Fruit fly (Drosophila melanogaster) whole organism, embryonic: ENCODE measurements around the gene GstZ1.
A peak's percentile ranks its signal among the peaks of the same experiment; 100 is the strongest.

Experiments
- Adf1 ChIP-seq: fragments of 200-800 bp; sonication (Bioruptor generic); IDR thresholded peaks from 2 replicates; pipeline ENCODE4 v1.3.6; 2022; ENCODE audit warnings: missing biosample characterization, missing genetic modification characterization
- BtbVII ChIP-seq: fragments of 200-800 bp; sonication (Bioruptor generic); optimal IDR thresholded peaks from 3 replicates; lab custom pipeline; 2017; ENCODE audit warnings: missing biosample characterization, mild to moderate bottlenecking, missing genetic modification characterization
- CG10959 ChIP-seq: fragments of 200-800 bp; sonication (Bioruptor generic); IDR thresholded peaks from 2 replicates; pipeline ENCODE4 v1.3.6; 2022; ENCODE audit warnings: missing biosample characterization, missing genetic modification characterization
- CG10979 ChIP-seq: fragments of 200-800 bp; sonication (Bioruptor generic); optimal IDR thresholded peaks from 2 replicates; lab custom pipeline; 2018; ENCODE audit warnings: missing biosample characterization, mild to moderate bottlenecking, missing genetic modification characterization, moderate library complexity
- CG11398 ChIP-seq: fragments of 200-800 bp; sonication (Bioruptor generic); optimal IDR thresholded peaks from 2 replicates; lab custom pipeline; 2016; ENCODE audit warnings: missing biosample characterization, missing genetic modification characterization
- CG11504 ChIP-seq: fragments of 200-800 bp; sonication (Bioruptor generic); optimal IDR thresholded peaks from 3 replicates; lab custom pipeline; 2019; ENCODE audit warnings: missing biosample characterization, mild to moderate bottlenecking, missing genetic modification characterization, moderate library complexity
- CG11560 ChIP-seq: fragments of 200-800 bp; sonication (Bioruptor generic); IDR thresholded peaks from 3 replicates; pipeline ENCODE4 v1.3.6; 2022; ENCODE audit warnings: missing biosample characterization, missing genetic modification characterization
- CG14667 ChIP-seq: fragments of 200-800 bp; sonication (Bioruptor generic); IDR thresholded peaks from 2 replicates; pipeline ENCODE4 v1.3.6; 2022; ENCODE audit warnings: missing biosample characterization, missing genetic modification characterization
- CG15269 ChIP-seq: fragments of 200-800 bp; sonication (Bioruptor generic); optimal IDR thresholded peaks from 2 replicates; lab custom pipeline; 2018; ENCODE audit warnings: missing biosample characterization, mild to moderate bottlenecking, missing genetic modification characterization, moderate library complexity
- CG16779 ChIP-seq: fragments of 200-800 bp; sonication (Bioruptor generic); IDR thresholded peaks from 2 replicates; pipeline ENCODE4 v1.3.6; 2022; ENCODE audit warnings: missing biosample characterization, missing genetic modification characterization
- CG17361 ChIP-seq: fragments of 200-800 bp; sonication (Bioruptor generic); IDR thresholded peaks from 3 replicates; pipeline ENCODE4 v1.3.6; 2022; ENCODE audit warnings: missing biosample characterization, missing genetic modification characterization
- CG17912 ChIP-seq: fragments of 200-800 bp; sonication (Bioruptor generic); optimal IDR thresholded peaks from 2 replicates; lab custom pipeline; 2018; ENCODE audit warnings: missing biosample characterization, mild to moderate bottlenecking, missing genetic modification characterization
- CG18619 ChIP-seq: fragments of 200-800 bp; sonication (Bioruptor generic); optimal IDR thresholded peaks from 3 replicates; lab custom pipeline; 2017; ENCODE audit warnings: missing biosample characterization, mild to moderate bottlenecking, missing genetic modification characterization
- CG18764 ChIP-seq: fragments of 200-800 bp; sonication (Bioruptor generic); optimal IDR thresholded peaks from 3 replicates; lab custom pipeline; 2016; ENCODE audit warnings: missing biosample characterization, missing genetic modification characterization
- CG4360 ChIP-seq: fragments of 200-800 bp; sonication (Bioruptor generic); IDR thresholded peaks from 2 replicates; pipeline ENCODE4 v1.3.6; 2022; ENCODE audit warnings: missing biosample characterization, missing genetic modification characterization
- CG6791 ChIP-seq: fragments of 200-800 bp; sonication (Bioruptor generic); IDR thresholded peaks from 3 replicates; pipeline ENCODE4 v1.3.6; 2022; ENCODE audit warnings: missing biosample characterization, missing genetic modification characterization; ENCODE audit not compliant: partially characterized antibody
- CG7963 ChIP-seq: fragments of 200-800 bp; sonication (Bioruptor generic); IDR thresholded peaks from 3 replicates; pipeline ENCODE4 v1.3.6; 2022; ENCODE audit warnings: missing biosample characterization, missing genetic modification characterization; ENCODE audit not compliant: partially characterized antibody
- Dbx ChIP-seq: fragments of 200-800 bp; sonication (Bioruptor generic); IDR thresholded peaks from 3 replicates; pipeline ENCODE4 v1.3.6; 2022; ENCODE audit warnings: missing biosample characterization, missing genetic modification characterization
- Dp ChIP-seq: fragments of 200-800 bp; sonication (Bioruptor generic); optimal IDR thresholded peaks from 2 replicates; lab custom pipeline; 2018; ENCODE audit warnings: missing biosample characterization, mild to moderate bottlenecking, missing genetic modification characterization, moderate library complexity
- E2f1 ChIP-seq: fragments of 200-800 bp; sonication (Bioruptor generic); IDR thresholded peaks from 2 replicates; pipeline ENCODE4 v1.3.6; 2022; ENCODE audit warnings: missing biosample characterization, missing genetic modification characterization
- E2f2 ChIP-seq: fragments of 200-800 bp; sonication (Bioruptor generic); IDR thresholded peaks from 2 replicates; pipeline ENCODE4 v1.3.6; 2022; ENCODE audit warnings: missing biosample characterization, missing genetic modification characterization
- GATAe ChIP-seq: fragments of 200-800 bp; sonication (Bioruptor generic); conservative IDR thresholded peaks from 2 replicates; pipeline ENCODE4 v1.3.6; 2022; ENCODE audit warnings: missing biosample characterization, missing genetic modification characterization
- HmgZ ChIP-seq: fragments of 200-800 bp; sonication (Bioruptor generic); optimal IDR thresholded peaks from 2 replicates; lab custom pipeline; 2018; ENCODE audit warnings: missing biosample characterization, mild to moderate bottlenecking, missing genetic modification characterization
- Hmr ChIP-seq: fragments of 200-800 bp; sonication (Bioruptor generic); optimal IDR thresholded peaks from 3 replicates; lab custom pipeline; 2017; ENCODE audit warnings: mild to moderate bottlenecking, missing biosample characterization, missing genetic modification reagents, missing genetic modification characterization
- Med ChIP-seq: fragments of 200-800 bp; sonication (Bioruptor generic); peaks from one replicate; lab custom pipeline; 2016; ENCODE audit warnings: missing biosample characterization, missing genetic modification characterization, mild to moderate bottlenecking, inconsistent platforms, moderate library complexity
- NC2α ChIP-seq: fragments of 200-800 bp; sonication (Bioruptor generic); optimal IDR thresholded peaks from 2 replicates; lab custom pipeline; 2016; ENCODE audit warnings: missing biosample characterization, missing genetic modification characterization
- Poxn ChIP-seq: fragments of 200-800 bp; sonication (Bioruptor generic); IDR thresholded peaks from 2 replicates; pipeline ENCODE4 v1.3.6; 2022; ENCODE audit warnings: missing biosample characterization, missing genetic modification characterization
- Trl ChIP-seq, 3 experiments: fragments of >200 bp in 2 of 3; fragments of 200-800 bp in 1 of 3; sonication (Bioruptor generic) in 1 of 3; optimal IDR thresholded peaks; 2 replicates in 1 of 3; 3 replicates in 2 of 3; lab custom pipeline; 2016 to 2017; ENCODE audit warnings: missing biosample characterization in 1 of 3, missing genetic modification characterization in 1 of 3
- ase ChIP-seq: fragments of 200-800 bp; sonication (Bioruptor generic); IDR thresholded peaks from 3 replicates; pipeline ENCODE4 v1.3.6; 2022; ENCODE audit warnings: missing biosample characterization, missing genetic modification characterization
- eve ChIP-seq, 2 experiments: fragments of >200 bp; optimal IDR thresholded peaks; 2 replicates each; lab custom pipeline; 2017; ENCODE audit warnings: missing biosample characterization in 2 of 2, missing genetic modification characterization in 2 of 2
- ftz-f1 ChIP-seq: fragments of 200-800 bp; sonication (Bioruptor generic); optimal IDR thresholded peaks from 2 replicates; lab custom pipeline; 2016; ENCODE audit warnings: missing biosample characterization, missing genetic modification characterization
- grau ChIP-seq: fragments of 200-800 bp; optimal IDR thresholded peaks from 3 replicates; lab custom pipeline; 2019; ENCODE audit warnings: missing biosample characterization, mild to moderate bottlenecking, missing genetic modification characterization, moderate library complexity
- hkb ChIP-seq, 2 experiments: fragments of 200-800 bp in 1 of 2; fragments of >200 bp in 1 of 2; sonication (Bioruptor generic) in 1 of 2; IDR thresholded peaks in 1 of 2; optimal IDR thresholded peaks in 1 of 2; 2 replicates each; pipeline versions ENCODE4 v1.3.6 to Lab custom; 2017 to 2022; ENCODE audit warnings: missing biosample characterization in 1 of 2, missing genetic modification characterization in 1 of 2
- jumu ChIP-seq: fragments of 200-800 bp; sonication (Bioruptor generic); optimal IDR thresholded peaks from 3 replicates; lab custom pipeline; 2016; ENCODE audit warnings: missing biosample characterization, missing genetic modification characterization
- kay ChIP-seq: fragments of 200-800 bp; sonication (Bioruptor generic); optimal IDR thresholded peaks from 2 replicates; lab custom pipeline; 2016; ENCODE audit warnings: missing biosample characterization, missing genetic modification characterization
- luna ChIP-seq: fragments of 200-800 bp; sonication (Bioruptor generic); optimal IDR thresholded peaks from 2 replicates; lab custom pipeline; 2016; ENCODE audit warnings: missing biosample characterization, missing genetic modification characterization
- phol ChIP-seq: fragments of 200-800 bp; sonication (Bioruptor generic); optimal IDR thresholded peaks from 3 replicates; lab custom pipeline; 2018; ENCODE audit warnings: missing biosample characterization, mild to moderate bottlenecking, missing genetic modification characterization, moderate library complexity
- psq ChIP-seq: fragments of 200-800 bp; sonication (Bioruptor generic); optimal IDR thresholded peaks from 2 replicates; lab custom pipeline; 2017; ENCODE audit warnings: missing biosample characterization, missing genetic modification characterization
- pzg ChIP-seq: fragments of 200-800 bp; sonication (Bioruptor generic); optimal IDR thresholded peaks from 3 replicates; lab custom pipeline; 2018; ENCODE audit warnings: missing biosample characterization, mild to moderate bottlenecking, missing genetic modification characterization, moderate library complexity
- repo ChIP-seq: fragments of 200-800 bp; sonication (Bioruptor generic); optimal IDR thresholded peaks from 2 replicates; lab custom pipeline; 2016; ENCODE audit warnings: missing biosample characterization, missing genetic modification characterization
- row ChIP-seq: fragments of 200-800 bp; sonication (Bioruptor generic); IDR thresholded peaks from 3 replicates; pipeline ENCODE4 v1.3.6; 2022; ENCODE audit warnings: missing biosample characterization, missing genetic modification characterization
- sens ChIP-seq: fragments of 200-800 bp; sonication (Bioruptor generic); peaks from one replicate; lab custom pipeline; 2016; ENCODE audit warnings: missing biosample characterization, missing genetic modification characterization
- seq ChIP-seq: fragments of 200-800 bp; sonication (Bioruptor generic); IDR thresholded peaks from 2 replicates; pipeline ENCODE4 v1.3.6; 2022; ENCODE audit warnings: missing biosample characterization, missing genetic modification characterization
- slou ChIP-seq: fragments of 200-800 bp; sonication (Bioruptor generic); optimal IDR thresholded peaks from 3 replicates; lab custom pipeline; 2016; ENCODE audit warnings: missing biosample characterization, missing genetic modification characterization
- stc ChIP-seq: fragments of 200-800 bp; sonication (Bioruptor generic); IDR thresholded peaks from 2 replicates; pipeline ENCODE4 v1.3.6; 2022; ENCODE audit warnings: missing biosample characterization, missing genetic modification characterization
- tap ChIP-seq: fragments of 200-800 bp; optimal IDR thresholded peaks from 3 replicates; lab custom pipeline; 2019; ENCODE audit warnings: missing biosample characterization, mild to moderate bottlenecking, missing genetic modification characterization, moderate library complexity
- trem ChIP-seq: fragments of 200-800 bp; optimal IDR thresholded peaks from 3 replicates; lab custom pipeline; 2019; ENCODE audit warnings: missing biosample characterization, mild to moderate bottlenecking, missing genetic modification characterization, moderate library complexity
- z ChIP-seq: fragments of 200-800 bp; sonication (Bioruptor generic); IDR thresholded peaks from 3 replicates; pipeline ENCODE4 v1.3.6; 2022; ENCODE audit warnings: missing biosample characterization, missing genetic modification characterization
- zf30C ChIP-seq: fragments of 200-800 bp; sonication (Bioruptor generic); optimal IDR thresholded peaks from 3 replicates; lab custom pipeline; 2018; ENCODE audit warnings: missing biosample characterization, mild to moderate bottlenecking, missing genetic modification characterization

Gene GstZ1

DNA sequence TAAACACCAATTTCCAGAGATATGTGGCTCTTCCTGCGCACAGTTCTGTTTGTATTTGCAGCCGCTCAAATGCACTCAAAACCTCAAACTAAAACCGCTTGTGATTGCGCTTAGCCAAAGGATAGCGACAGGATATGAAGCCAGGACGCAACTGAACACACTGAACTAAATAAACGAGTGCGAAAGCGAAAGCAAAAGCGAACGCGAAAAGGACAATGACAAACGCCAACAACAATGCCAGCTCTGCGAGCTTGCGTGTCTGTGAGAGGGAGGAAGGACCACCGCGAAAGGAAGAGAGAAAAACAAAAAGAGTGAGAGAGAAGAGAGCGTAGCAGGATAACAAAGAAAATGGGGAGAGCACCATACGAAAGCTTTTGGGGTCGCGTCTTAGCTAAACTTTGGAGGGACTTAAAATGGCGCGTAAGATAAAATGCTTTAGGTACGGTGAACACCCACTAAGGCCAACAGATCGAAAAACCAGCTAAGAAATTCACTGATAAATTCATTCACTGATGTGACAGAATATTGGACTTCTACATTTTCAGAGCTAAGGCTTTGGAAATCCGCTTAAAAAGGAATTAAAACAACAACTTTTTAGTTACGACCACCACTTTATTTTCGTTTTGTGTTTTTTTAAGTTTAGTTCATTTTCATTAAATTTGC, 4.3 kb upstream of the GstZ1 start, which contains the start of gene GstZ2:
TSS of gene GstZ2 (minus strand) at position 165 of the 663 bp plus-strand sequence.
- TF ChIP-seq stc (GFP tag; lab: Robert Waterston, UW) (no peak), phol (tag; lab: Kevin White, UChicago) (peak; percentile 39), E2f1 (GFP tag; lab: Robert Waterston, UW) (peak; percentile 48), CG4360 (no peak), E2f2 (GFP tag; lab: Robert Waterston, UW) (peak; percentile 48), zf30C (GFP tag; lab: Kevin White, UChicago) (peak; percentile 4), Med (peak; percentile 58), slou (GFP tag; lab: Kevin White, UChicago) (no peak), tap (tag; lab: Kevin White, UChicago) (no peak), CG17361 (GFP tag; lab: Robert Waterston, UW) (no peak), Hmr (GFP tag; lab: Kevin White, UChicago) (peak; percentile 23), CG11398 (GFP tag; lab: Kevin White, UChicago) (no peak), psq (GFP tag; lab: Kevin White, UChicago) (peak; percentile 61), eve (GFP tag; optimal IDR thresholded peaks at IDR 0.05; lab: Kevin White, UChicago) (no peak), CG14667 (GFP tag; lab: Robert Waterston, UW) (0 out of 2 replicates have a peak, but pooled peaks have one; percentile 5), grau (tag; lab: Kevin White, UChicago) (peak; percentile 72), ase (no peak), z (peak; percentile 72), CG10959 (GFP tag; lab: Robert Waterston, UW) (no peak), CG7963 (no peak), Dp (GFP tag; lab: Kevin White, UChicago) (peak; percentile 45), jumu (GFP tag; lab: Kevin White, UChicago) (no peak), seq (GFP tag; lab: Robert Waterston, UW) (peak; percentile 40; the same call in 1 of the 2 replicates), CG16779 (GFP tag; lab: Robert Waterston, UW) (peak; percentile 7), pzg (GFP tag; lab: Kevin White, UChicago) (peak; percentile 12), ftz-f1 (GFP tag; lab: Kevin White, UChicago) (no peak), Dbx (GFP tag; lab: Robert Waterston, UW) (peak; percentile 17; the same call in 1 of the 3 replicates), sens (GFP tag; lab: Kevin White, UChicago) (peak; percentile 37), Trl (optimal IDR thresholded peaks at IDR 0.05; lab: Kevin White, UChicago) (peak; percentile 48 to 77), Trl (GFP tag; optimal IDR thresholded peaks at IDR 0.05; lab: Kevin White, UChicago) (peak; percentile 36), CG11504 (peak; percentile 15), row (peak; percentile 56), repo (GFP tag; lab: Kevin White, UChicago) (no peak), trem (no peak), hkb (optimal IDR thresholded peaks at IDR 0.05; lab: Kevin White, UChicago) (no peak), hkb (GFP tag; IDR thresholded peaks at IDR 0.05; lab: Robert Waterston, UW) (0 out of 2 replicates have a peak, but pooled peaks have one; percentile 22)

DNA sequence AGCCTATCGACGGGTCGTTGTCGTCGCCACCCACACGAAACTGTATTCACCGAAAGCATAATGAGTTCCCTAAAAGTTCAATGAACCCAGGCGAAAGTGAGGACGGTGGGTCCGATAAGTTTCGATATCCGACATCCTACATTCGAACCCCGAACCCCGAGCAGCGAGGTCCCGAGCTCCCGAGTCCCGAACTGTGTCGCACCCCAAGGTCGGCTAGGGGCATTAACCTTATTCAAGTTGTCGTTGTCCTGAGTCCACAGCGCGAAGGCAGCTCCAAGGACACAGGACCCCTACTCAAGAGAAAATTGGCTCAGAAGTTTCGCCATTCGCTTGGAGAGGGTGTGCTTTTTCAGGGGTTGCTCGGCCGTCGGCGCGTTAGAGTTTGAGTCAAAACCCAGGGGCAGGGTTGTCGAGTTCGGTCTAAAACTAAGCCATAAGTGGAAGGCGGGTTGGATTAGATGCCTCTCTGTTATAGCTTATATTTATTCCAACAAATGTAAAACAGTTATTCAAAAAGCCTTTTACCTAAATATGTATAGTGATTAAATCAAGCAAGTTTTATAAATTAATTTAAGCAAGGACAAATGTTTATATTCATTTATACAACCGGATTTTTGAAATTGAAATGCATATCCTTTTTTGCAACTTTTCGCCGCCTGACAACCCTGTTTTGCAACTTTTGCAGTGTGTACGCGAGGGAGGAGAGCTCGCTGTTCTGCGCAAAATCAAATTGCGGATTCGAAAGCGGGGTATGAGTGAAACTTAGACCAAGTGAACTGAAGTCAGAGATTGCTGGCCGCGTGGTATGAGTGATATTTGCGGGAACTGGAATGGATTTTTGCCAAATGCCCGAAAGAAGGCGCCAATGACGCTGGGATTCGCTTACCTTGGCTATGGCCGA, 3.3 kb upstream of the GstZ1 start:
- TF ChIP-seq kay (no peak), CG11560 (no peak), CG10979 (peak; percentile 56), GATAe (GFP tag; lab: Robert Waterston, UW) (no peak), luna (GFP tag; lab: Kevin White, UChicago) (no peak), Adf1 (GFP tag; lab: Robert Waterston, UW) (peak; percentile 13; the same call in 1 of the 2 replicates), CG15269 (tag; lab: Kevin White, UChicago) (peak; percentile 79), CG17912 (GFP tag; lab: Kevin White, UChicago) (no peak), CG18764 (GFP tag; lab: Kevin White, UChicago) (peak; percentile 1), BtbVII (peak; percentile 73), HmgZ (tag; lab: Kevin White, UChicago) (peak; percentile 72), Poxn (GFP tag; lab: Robert Waterston, UW) (no peak), CG6791 (no peak), NC2α (GFP tag; lab: Kevin White, UChicago) (no peak), CG18619 (GFP tag; lab: Kevin White, UChicago) (peak; percentile 72)
